Worm (Caenorhabditis elegans) whole organism, young adult: Measurements from ENCODE around the gene ZK353.2.
A peak's percentile ranks its signal among the peaks of the same experiment; 100 is the strongest.

Experiments
- C06A6.2 ChIP-seq: fragments of 200-800 bp; sonication (Bioruptor generic); conservative IDR thresholded peaks from 2 replicates; pipeline ENCODE4 v1.3.6; 2022; ENCODE audit warnings: missing genetic modification characterization, missing compliant biosample characterization
- C17E4.6 ChIP-seq: fragments of 200-800 bp; sonication (Bioruptor generic); IDR thresholded peaks from 2 replicates; pipeline ENCODE4 v1.3.6; 2022; ENCODE audit warnings: missing genetic modification reagents, missing genetic modification characterization, missing compliant biosample characterization
- F55B11.4 ChIP-seq: sonication (generic microtip); optimal IDR thresholded peaks from 2 replicates; lab custom pipeline; 2016; ENCODE audit warnings: missing compliant biosample characterization, missing genetic modification characterization, borderline replicate concordance; ENCODE audit not compliant: insufficient read depth
- K12H6.12 ChIP-seq: fragments of 200-800 bp; sonication (Bioruptor generic); optimal IDR thresholded peaks from 2 replicates; lab custom pipeline; 2018; ENCODE audit warnings: mild to moderate bottlenecking, missing genetic modification characterization, missing compliant biosample characterization
- Y53G8AR.9 ChIP-seq: fragments of 200-800 bp; sonication (Bioruptor generic); conservative IDR thresholded peaks from 2 replicates; pipeline ENCODE4 v1.3.6; 2022; ENCODE audit warnings: missing genetic modification reagents, missing genetic modification characterization, missing compliant biosample characterization
- Y56A3A.18 ChIP-seq: fragments of 200-800 bp; sonication (Bioruptor generic); IDR thresholded peaks from 2 replicates; pipeline ENCODE4 v1.3.6; 2022; ENCODE audit warnings: missing genetic modification reagents, missing genetic modification characterization, missing compliant biosample characterization
- ZK185.1 ChIP-seq: sonication (generic microtip); optimal IDR thresholded peaks from 2 replicates; lab custom pipeline; 2016; ENCODE audit warnings: mild to moderate bottlenecking, missing genetic modification characterization, missing compliant biosample characterization; ENCODE audit not compliant: poor library complexity, severe bottlenecking
- atf-7 ChIP-seq: sonication (generic microtip); optimal IDR thresholded peaks from 2 replicates; lab custom pipeline; 2017; ENCODE audit warnings: mild to moderate bottlenecking, missing genetic modification characterization, missing compliant biosample characterization
- athp-1 ChIP-seq: sonication (generic microtip); optimal IDR thresholded peaks from 2 replicates; lab custom pipeline; 2017; ENCODE audit warnings: mild to moderate bottlenecking, missing genetic modification characterization, missing compliant biosample characterization
- attf-3 ChIP-seq: fragments of 200-800 bp; sonication (Bioruptor generic); conservative IDR thresholded peaks from 2 replicates; pipeline ENCODE4 v1.3.6; 2022; ENCODE audit warnings: missing genetic modification reagents, missing genetic modification characterization, missing compliant biosample characterization
- attf-6 ChIP-seq: fragments of 200-800 bp; sonication (Bioruptor generic); IDR thresholded peaks from 2 replicates; pipeline ENCODE4 v1.3.6; 2022; ENCODE audit warnings: missing genetic modification reagents, missing genetic modification characterization, missing compliant biosample characterization
- ccch-3 ChIP-seq: fragments of 200-800 bp; sonication (Bioruptor generic); optimal IDR thresholded peaks from 2 replicates; lab custom pipeline; 2018; ENCODE audit warnings: mild to moderate bottlenecking, missing genetic modification characterization, missing compliant biosample characterization
- cebp-1 ChIP-seq, 2 experiments: fragments of 200-800 bp in 1 of 2; sonication (Bioruptor generic) in 1 of 2; sonication (generic microtip) in 1 of 2; IDR thresholded peaks in 1 of 2; optimal IDR thresholded peaks in 1 of 2; 2 replicates each; pipeline versions ENCODE4 v1.3.6 to Lab custom; 2017 to 2022; ENCODE audit warnings: missing compliant biosample characterization in 2 of 2, missing genetic modification characterization in 2 of 2, mild to moderate bottlenecking in 1 of 2, missing genetic modification reagents in 1 of 2, moderate library complexity in 1 of 2
- ceh-27 ChIP-seq: fragments of 200-800 bp; sonication (Bioruptor generic); optimal IDR thresholded peaks from 2 replicates; lab custom pipeline; 2018; ENCODE audit warnings: mild to moderate bottlenecking, missing genetic modification characterization, moderate library complexity, missing compliant biosample characterization
- ceh-79 ChIP-seq: sonication (generic microtip); optimal IDR thresholded peaks from 2 replicates; lab custom pipeline; 2017; ENCODE audit warnings: mild to moderate bottlenecking, missing genetic modification characterization, missing compliant biosample characterization
- chd-7 ChIP-seq: sonication (generic microtip); optimal IDR thresholded peaks from 2 replicates; lab custom pipeline; 2016; ENCODE audit warnings: mild to moderate bottlenecking, missing genetic modification characterization, moderate library complexity, missing compliant biosample characterization
- dox-1 ChIP-seq: fragments of 200-800 bp; sonication (Bioruptor generic); IDR thresholded peaks from 2 replicates; pipeline ENCODE4 v1.3.6; 2022; ENCODE audit warnings: missing genetic modification reagents, missing genetic modification characterization, missing compliant biosample characterization
- egrh-3 ChIP-seq: fragments of 200-800 bp; sonication (Bioruptor generic); IDR thresholded peaks from 2 replicates; pipeline ENCODE4 v1.3.6; 2022; ENCODE audit warnings: missing genetic modification reagents, missing genetic modification characterization, missing compliant biosample characterization
- ekl-4 ChIP-seq: fragments of 200-800 bp; sonication (Bioruptor generic); IDR thresholded peaks from 2 replicates; pipeline ENCODE4 v1.3.6; 2022; ENCODE audit warnings: missing genetic modification reagents, missing genetic modification characterization, missing compliant biosample characterization
- ets-4 ChIP-seq: fragments of 200-800 bp; sonication (Bioruptor generic); optimal IDR thresholded peaks from 2 replicates; lab custom pipeline; 2018; ENCODE audit warnings: mild to moderate bottlenecking, missing genetic modification characterization, missing compliant biosample characterization
- gei-17 ChIP-seq: fragments of 200-800 bp; sonication (Bioruptor generic); optimal IDR thresholded peaks from 2 replicates; lab custom pipeline; 2018; ENCODE audit warnings: mild to moderate bottlenecking, missing genetic modification characterization, missing compliant biosample characterization
- hmg-1.2 ChIP-seq: fragments of 200-800 bp; sonication (Bioruptor generic); IDR thresholded peaks from 2 replicates; pipeline ENCODE4 v1.3.6; 2022; ENCODE audit warnings: missing genetic modification reagents, missing genetic modification characterization, missing compliant biosample characterization
- let-526 ChIP-seq: fragments of 200-800 bp; sonication (Bioruptor generic); IDR thresholded peaks from 2 replicates; pipeline ENCODE4 v1.3.6; 2022; ENCODE audit warnings: missing genetic modification reagents, missing genetic modification characterization, missing compliant biosample characterization
- let-607 ChIP-seq, 2 experiments: fragments of 200-800 bp in 1 of 2; sonication (Bioruptor generic) in 1 of 2; sonication (generic microtip) in 1 of 2; optimal IDR thresholded peaks; 2 replicates each; lab custom pipeline; 2016 to 2018; ENCODE audit warnings: mild to moderate bottlenecking in 2 of 2, missing compliant biosample characterization in 2 of 2, missing genetic modification characterization in 2 of 2, moderate library complexity in 2 of 2, missing genotype in 1 of 2
- lin-35 ChIP-seq, 3 experiments: fragments of 150-350 bp in 2 of 3; sonication (generic microtip) in 1 of 3; optimal IDR thresholded peaks; 2 replicates each; lab custom pipeline; 2014 to 2018; ENCODE audit warnings: missing biosample characterization in 3 of 3, missing genetic modification characterization in 3 of 3, missing genetic modification reagents in 3 of 3
- lin-40 ChIP-seq: sonication (generic microtip); optimal IDR thresholded peaks from 2 replicates; lab custom pipeline; 2016; ENCODE audit warnings: missing genetic modification characterization, mild to moderate bottlenecking, missing compliant biosample characterization, missing genotype, missing genetic modification reagents
- lin-54 ChIP-seq: fragments of 200-800 bp; sonication (Bioruptor generic); optimal IDR thresholded peaks from 2 replicates; lab custom pipeline; 2018; ENCODE audit warnings: mild to moderate bottlenecking, missing genetic modification characterization, missing compliant biosample characterization
- madf-6 ChIP-seq: fragments of 200-800 bp; sonication (Bioruptor generic); IDR thresholded peaks from 2 replicates; pipeline ENCODE4 v1.3.6; 2022; ENCODE audit warnings: missing genetic modification reagents, missing genetic modification characterization, missing compliant biosample characterization
- mcd-1 ChIP-seq: fragments of 200-800 bp; sonication (Bioruptor generic); IDR thresholded peaks from 2 replicates; pipeline ENCODE4 v1.3.6; 2022; ENCODE audit warnings: missing genetic modification reagents, missing genetic modification characterization, missing compliant biosample characterization
- mes-4 ChIP-seq: sonication (generic microtip); optimal IDR thresholded peaks from 2 replicates; lab custom pipeline; 2016; ENCODE audit warnings: missing genotype, missing genetic modification characterization, missing compliant biosample characterization
- nfyb-1 ChIP-seq: fragments of 200-800 bp; sonication (Bioruptor generic); IDR thresholded peaks from 2 replicates; pipeline ENCODE4 v1.3.6; 2022; ENCODE audit warnings: missing genetic modification reagents, missing genetic modification characterization, missing compliant biosample characterization
- nhr-120 ChIP-seq: fragments of 200-800 bp; sonication (Bioruptor generic); IDR thresholded peaks from 2 replicates; pipeline ENCODE4 v1.3.6; 2022; ENCODE audit warnings: missing genetic modification characterization, missing compliant biosample characterization
- nhr-80 ChIP-seq: sonication (generic microtip); optimal IDR thresholded peaks from 2 replicates; lab custom pipeline; 2016; ENCODE audit warnings: missing genetic modification characterization, missing compliant biosample characterization
- pbrm-1 ChIP-seq: fragments of 200-800 bp; sonication (Bioruptor generic); IDR thresholded peaks from 2 replicates; pipeline ENCODE4 v1.3.6; 2022; ENCODE audit warnings: missing genetic modification reagents, missing genetic modification characterization, missing compliant biosample characterization
- tbp1 ChIP-seq: fragments of 200-800 bp; sonication (Bioruptor generic); optimal IDR thresholded peaks from 2 replicates; lab custom pipeline; 2018; ENCODE audit warnings: mild to moderate bottlenecking, missing genetic modification characterization, missing compliant biosample characterization
- tlf-1 ChIP-seq: fragments of 200-800 bp; sonication (Bioruptor generic); optimal IDR thresholded peaks from 2 replicates; lab custom pipeline; 2018; ENCODE audit warnings: mild to moderate bottlenecking, missing genetic modification characterization, missing compliant biosample characterization
- zfh-2 ChIP-seq: fragments of 200-800 bp; sonication (Bioruptor generic); conservative IDR thresholded peaks from 2 replicates; pipeline ENCODE4 v1.3.6; 2022; ENCODE audit warnings: missing genetic modification reagents, missing genetic modification characterization, missing compliant biosample characterization
- ztf-18 ChIP-seq: sonication (generic microtip); optimal IDR thresholded peaks from 2 replicates; lab custom pipeline; 2016; ENCODE audit warnings: missing genotype, mild to moderate bottlenecking, missing genetic modification characterization, missing compliant biosample characterization
- ztf-22 ChIP-seq: fragments of 200-800 bp; sonication (Bioruptor generic); optimal IDR thresholded peaks from 2 replicates; lab custom pipeline; 2018; ENCODE audit warnings: mild to moderate bottlenecking, missing genetic modification characterization, moderate library complexity, missing compliant biosample characterization
- ztf-26 ChIP-seq: sonication (generic microtip); optimal IDR thresholded peaks from 2 replicates; lab custom pipeline; 2017; ENCODE audit warnings: missing genetic modification characterization, missing compliant biosample characterization

The ZK353.2 gene

ce11 chrIII:8417192-8417967, 18.9 kb downstream of the ZK353.2 start (continued):
- TF ChIP-seq let-526 (peak; percentile 61; the same call in 1 of the 2 replicates), ztf-18 (tag; lab: Kevin White, UChicago) (peak; percentile 69), C06A6.2 (peak; percentile 66), chd-7 (tag; lab: Kevin White, UChicago) (peak; percentile 87), nhr-120 (GFP tag; lab: Robert Waterston, UW) (no peak), ztf-22 (GFP tag; lab: Kevin White, UChicago) (peak; percentile 13), mcd-1 (GFP tag; lab: Robert Waterston, UW) (peak; percentile 73), mes-4 (tag; lab: Kevin White, UChicago) (no peak), cebp-1 (GFP tag; IDR thresholded peaks at IDR 0.05; lab: Robert Waterston, UW) (no peak; the same call in 1 of the 2 replicates), cebp-1 (tag; optimal IDR thresholded peaks at IDR 0.05; lab: Kevin White, UChicago) (peak; percentile 88), madf-6 (GFP tag; lab: Robert Waterston, UW) (0 out of 2 replicates have a peak, but pooled peaks have one; percentile 29), ceh-27 (GFP tag; lab: Kevin White, UChicago) (peak; percentile 84), attf-6 (GFP tag; lab: Robert Waterston, UW) (no peak), gei-17 (peak; percentile 54), nhr-80 (tag; lab: Kevin White, UChicago) (peak; percentile 91), C17E4.6 (GFP tag; lab: Robert Waterston, UW) (no peak), ekl-4 (peak; percentile 53; the same call in 1 of the 2 replicates), tlf-1 (GFP tag; lab: Kevin White, UChicago) (peak; percentile 70), hmg-1.2 (GFP tag; lab: Robert Waterston, UW) (peak; percentile 81), athp-1 (tag; lab: Kevin White, UChicago) (peak; percentile 47), attf-3 (no peak), lin-40 (tag; lab: Kevin White, UChicago) (peak; percentile 97), ccch-3 (no peak), atf-7 (peak; percentile 79), nfyb-1 (GFP tag; lab: Robert Waterston, UW) (peak; percentile 99), F55B11.4 (tag; lab: Kevin White, UChicago) (no peak), tbp1 (GFP tag; lab: Kevin White, UChicago) (peak; percentile 45), zfh-2 (GFP tag; lab: Robert Waterston, UW) (peak; percentile 95), let-607 (tag; optimal IDR thresholded peaks at IDR 0.05; lab: Kevin White, UChicago) (peak; percentile 42 to 88), K12H6.12 (tag; lab: Kevin White, UChicago) (peak; percentile 99), ets-4 (GFP tag; lab: Kevin White, UChicago) (peak; percentile 64), Y53G8AR.9 (GFP tag; lab: Robert Waterston, UW) (peak; percentile 61; the same call in 1 of the 2 replicates), ztf-26 (tag; lab: Kevin White, UChicago) (peak; percentile 24), pbrm-1 (GFP tag; lab: Robert Waterston, UW) (peak; percentile 34; the same call in 1 of the 2 replicates), egrh-3 (GFP tag; lab: Robert Waterston, UW) (no peak), ZK185.1 (tag; lab: Kevin White, UChicago) (peak; percentile 41), dox-1 (GFP tag; lab: Robert Waterston, UW) (peak; percentile 83), ceh-79 (tag; lab: Kevin White, UChicago) (peak; percentile 63), lin-54 (GFP tag; lab: Kevin White, UChicago) (peak; percentile 62), lin-35 (GFP tag; optimal IDR thresholded peaks at IDR 0.05; lab: Kevin White, UChicago) (peak in 1 of 3 experiments; percentile 81), Y56A3A.18 (GFP tag; lab: Robert Waterston, UW) (peak; percentile 73; the same call in 1 of the 2 replicates)
- TF ChIP-seq, all 124 proteins: peak for 46
